Worm (Caenorhabditis elegans) whole organism, L2 larva: ENCODE results near the gene R107.9.

ENCODE experiments used
- R02D3.7 ChIP-seq: fragments of 150-350 bp; optimal IDR thresholded peaks from 2 replicates; lab custom pipeline; 2014; ENCODE audit warnings: missing biosample characterization, missing genetic modification characterization
- aly-2 ChIP-seq: fragments of 150-350 bp; optimal IDR thresholded peaks from 2 replicates; lab custom pipeline; 2014; ENCODE audit warnings: missing biosample characterization, missing genetic modification characterization
- ceh-82 ChIP-seq: fragments of 150-350 bp; optimal IDR thresholded peaks from 2 replicates; lab custom pipeline; 2014; ENCODE audit warnings: missing biosample characterization, missing genetic modification characterization
- dmd-4 ChIP-seq: sonication (generic microtip); optimal IDR thresholded peaks from 2 replicates; lab custom pipeline; 2017; ENCODE audit warnings: missing biosample characterization, missing genetic modification characterization
- elt-3 ChIP-seq: sonication (generic microtip); optimal IDR thresholded peaks from 2 replicates; lab custom pipeline; 2017; ENCODE audit warnings: missing biosample characterization, missing genetic modification characterization
- lin-11 ChIP-seq: fragments of 150-350 bp; sonication (generic microtip); optimal IDR thresholded peaks from 2 replicates; lab custom pipeline; 2014; ENCODE audit warnings: missing biosample characterization, missing genetic modification characterization, inconsistent platforms, mixed read lengths
- lsy-2 ChIP-seq, 2 experiments: fragments of 150-350 bp in 1 of 2; sonication (generic microtip) in 1 of 2; optimal IDR thresholded peaks; 2 replicates each; lab custom pipeline; 2014 to 2017; ENCODE audit warnings: missing biosample characterization in 2 of 2, missing genetic modification characterization in 2 of 2
- mab-5 ChIP-seq: fragments of 150-350 bp; optimal IDR thresholded peaks from 2 replicates; lab custom pipeline; 2014; ENCODE audit warnings: missing biosample characterization, missing genetic modification characterization
- mdl-1 ChIP-seq, 2 experiments: fragments of 150-350 bp in 1 of 2; sonication (generic microtip) in 1 of 2; optimal IDR thresholded peaks; 2 replicates each; lab custom pipeline; 2017; ENCODE audit warnings: missing biosample characterization in 2 of 2, missing genetic modification characterization in 2 of 2
- nhr-11 ChIP-seq: fragments of 150-350 bp; optimal IDR thresholded peaks from 2 replicates; lab custom pipeline; 2014; ENCODE audit warnings: missing biosample characterization, missing genetic modification characterization
- nhr-23 ChIP-seq: fragments of 150-350 bp; optimal IDR thresholded peaks from 2 replicates; lab custom pipeline; 2014; ENCODE audit warnings: missing biosample characterization, missing genetic modification reagents, missing genetic modification characterization
- skn-1 ChIP-seq: sonication (generic microtip); optimal IDR thresholded peaks from 2 replicates; lab custom pipeline; 2017; ENCODE audit warnings: missing biosample characterization, missing genetic modification characterization
- unc-62 ChIP-seq: fragments of 150-350 bp; optimal IDR thresholded peaks from 2 replicates; lab custom pipeline; 2014; ENCODE audit warnings: missing biosample characterization, missing genetic modification reagents, missing genetic modification characterization
- ztf-1 ChIP-seq: fragments of 200-800 bp; sonication (Bioruptor generic); conservative IDR thresholded peaks from 2 replicates; pipeline ENCODE4 v1.3.6; 2022; ENCODE audit warnings: missing genetic modification characterization, missing compliant biosample characterization

- TF ChIP-seq elt-3 (tag; lab: Kevin White, UChicago) (no peak), nhr-11 (tag; lab: Kevin White, UChicago) (no peak), mab-5 (tag; lab: Kevin White, UChicago) (no peak), lsy-2 (tag; optimal IDR thresholded peaks at IDR 0.05; lab: Kevin White, UChicago) (no peak), skn-1 (no peak), ztf-1 (GFP tag; lab: Robert Waterston, UW) (no peak), ceh-82 (tag; lab: Kevin White, UChicago) (no peak), nhr-23 (no peak), unc-62 (GFP tag; lab: Kevin White, UChicago) (no peak), dmd-4 (tag; lab: Kevin White, UChicago) (no peak), mdl-1 (tag; optimal IDR thresholded peaks at IDR 0.05; lab: Kevin White, UChicago) (no peak), aly-2 (no peak), R02D3.7 (tag; lab: Kevin White, UChicago) (no peak), lin-11 (no peak)
Observed at ce11 chrIII:9035037-9035436, 2.7 kb upstream of the R107.9 start.
